Fruit fly (Drosophila melanogaster) whole organism, embryonic: ENCODE data around the gene eya.

ENCODE experiments used
- Abd-B ChIP-seq: fragments of 200-800 bp; sonication (Bioruptor generic); optimal IDR thresholded peaks from 2 replicates; lab custom pipeline; 2018; ENCODE audit warnings: missing biosample characterization, mild to moderate bottlenecking, missing genetic modification characterization, moderate library complexity
- B-H2 ChIP-seq: fragments of 200-800 bp; sonication (Bioruptor generic); optimal IDR thresholded peaks from 2 replicates; lab custom pipeline; 2018; ENCODE audit warnings: missing biosample characterization, mild to moderate bottlenecking, missing genetic modification characterization
- Bgb ChIP-seq: fragments of 200-800 bp; sonication (Bioruptor generic); IDR thresholded peaks from 2 replicates; pipeline ENCODE4 v1.3.6; 2022; ENCODE audit warnings: missing biosample characterization, missing genetic modification characterization; ENCODE audit not compliant: partially characterized antibody
- CG10274 ChIP-seq: fragments of 200-800 bp; sonication (Bioruptor generic); optimal IDR thresholded peaks from 3 replicates; lab custom pipeline; 2017; ENCODE audit warnings: missing biosample characterization, mild to moderate bottlenecking, missing genetic modification characterization
- CG10565 ChIP-seq: fragments of 200-800 bp; sonication (Bioruptor generic); optimal IDR thresholded peaks from 3 replicates; lab custom pipeline; 2016; ENCODE audit warnings: missing biosample characterization, mild to moderate bottlenecking, missing genetic modification characterization
- CG11504 ChIP-seq: fragments of 200-800 bp; sonication (Bioruptor generic); optimal IDR thresholded peaks from 3 replicates; lab custom pipeline; 2019; ENCODE audit warnings: missing biosample characterization, mild to moderate bottlenecking, missing genetic modification characterization, moderate library complexity
- CG11560 ChIP-seq: fragments of 200-800 bp; sonication (Bioruptor generic); IDR thresholded peaks from 3 replicates; pipeline ENCODE4 v1.3.6; 2022; ENCODE audit warnings: missing biosample characterization, missing genetic modification characterization
- CG12071 ChIP-seq: fragments of 200-800 bp; sonication (Bioruptor generic); optimal IDR thresholded peaks from 3 replicates; lab custom pipeline; 2018; ENCODE audit warnings: missing biosample characterization, mild to moderate bottlenecking, missing genetic modification characterization
- CG1233 ChIP-seq: fragments of 200-800 bp; sonication (Bioruptor generic); optimal IDR thresholded peaks from 4 replicates; lab custom pipeline; 2018; ENCODE audit warnings: missing biosample characterization, mild to moderate bottlenecking, missing genetic modification characterization
- CG14710 ChIP-seq: fragments of 200-800 bp; sonication (Bioruptor generic); optimal IDR thresholded peaks from 3 replicates; lab custom pipeline; 2019; ENCODE audit warnings: missing biosample characterization, mild to moderate bottlenecking, missing genetic modification characterization, moderate library complexity
- CG15696 ChIP-seq: fragments of 200-800 bp; sonication (Bioruptor generic); optimal IDR thresholded peaks from 2 replicates; lab custom pipeline; 2019; ENCODE audit warnings: missing biosample characterization, mild to moderate bottlenecking, missing genetic modification characterization, moderate library complexity
- CG16813 ChIP-seq: fragments of 200-800 bp; sonication (Bioruptor generic); IDR thresholded peaks from 3 replicates; pipeline ENCODE4 v1.3.6; 2022; ENCODE audit warnings: missing biosample characterization, missing genetic modification characterization; ENCODE audit not compliant: partially characterized antibody
- CG17361 ChIP-seq: fragments of 200-800 bp; sonication (Bioruptor generic); IDR thresholded peaks from 3 replicates; pipeline ENCODE4 v1.3.6; 2022; ENCODE audit warnings: missing biosample characterization, missing genetic modification characterization
- CG17829 ChIP-seq: fragments of 200-800 bp; optimal IDR thresholded peaks from 2 replicates; lab custom pipeline; 2019; ENCODE audit warnings: missing biosample characterization, mild to moderate bottlenecking, missing genetic modification characterization, moderate library complexity
- CG1792 ChIP-seq: fragments of 200-800 bp; sonication (Bioruptor generic); optimal IDR thresholded peaks from 2 replicates; lab custom pipeline; 2016; ENCODE audit warnings: missing biosample characterization, missing genetic modification characterization
- CG31388 ChIP-seq: fragments of 200-800 bp; sonication (Bioruptor generic); optimal IDR thresholded peaks from 2 replicates; lab custom pipeline; 2016; ENCODE audit warnings: missing biosample characterization, missing genetic modification characterization
- CG33213 ChIP-seq: fragments of 200-800 bp; sonication (Bioruptor generic); optimal IDR thresholded peaks from 3 replicates; lab custom pipeline; 2016; ENCODE audit warnings: missing biosample characterization, missing genetic modification characterization
- CG42726 ChIP-seq: fragments of 200-800 bp; sonication (Bioruptor generic); IDR thresholded peaks from 2 replicates; pipeline ENCODE4 v1.3.6; 2022; ENCODE audit warnings: missing biosample characterization, missing genetic modification characterization; ENCODE audit not compliant: partially characterized antibody
- CG5953 ChIP-seq: fragments of 200-800 bp; sonication (Bioruptor generic); IDR thresholded peaks from 2 replicates; pipeline ENCODE4 v1.3.6; 2022; ENCODE audit warnings: missing biosample characterization, missing genetic modification characterization
- CG6791 ChIP-seq: fragments of 200-800 bp; sonication (Bioruptor generic); IDR thresholded peaks from 3 replicates; pipeline ENCODE4 v1.3.6; 2022; ENCODE audit warnings: missing biosample characterization, missing genetic modification characterization; ENCODE audit not compliant: partially characterized antibody
- CG7928 ChIP-seq: fragments of 200-800 bp; sonication (Bioruptor generic); optimal IDR thresholded peaks from 2 replicates; lab custom pipeline; 2017; ENCODE audit warnings: missing biosample characterization, mild to moderate bottlenecking, missing genetic modification characterization
- CG8765 ChIP-seq: fragments of 200-800 bp; sonication (Bioruptor generic); IDR thresholded peaks from 2 replicates; pipeline ENCODE4 v1.3.6; 2022; ENCODE audit warnings: missing biosample characterization, missing genetic modification characterization
- CG9437 ChIP-seq: fragments of 200-800 bp; sonication (Bioruptor generic); optimal IDR thresholded peaks from 2 replicates; lab custom pipeline; 2018; ENCODE audit warnings: missing biosample characterization, mild to moderate bottlenecking, missing genetic modification characterization
- Elba2 ChIP-seq: fragments of 200-800 bp; sonication (Bioruptor generic); optimal IDR thresholded peaks from 3 replicates; lab custom pipeline; 2016; ENCODE audit warnings: missing biosample characterization, missing genetic modification characterization
- Ets97D ChIP-seq: fragments of 200-800 bp; sonication (Bioruptor generic); optimal IDR thresholded peaks from 3 replicates; lab custom pipeline; 2016; ENCODE audit warnings: missing biosample characterization, missing genetic modification characterization
- Hsf ChIP-seq: fragments of 200-800 bp; sonication (Bioruptor generic); optimal IDR thresholded peaks from 3 replicates; lab custom pipeline; 2016; ENCODE audit warnings: missing biosample characterization, missing genetic modification characterization
- Max ChIP-seq: fragments of 200-800 bp; sonication (Bioruptor generic); optimal IDR thresholded peaks from 2 replicates; lab custom pipeline; 2016; ENCODE audit warnings: missing biosample characterization, mild to moderate bottlenecking, missing genetic modification characterization
- Stat92E ChIP-seq, 3 experiments: fragments of >200 bp in 2 of 3; fragments of 200-800 bp in 1 of 3; sonication (Bioruptor generic) in 1 of 3; optimal IDR thresholded peaks; 2 replicates each; lab custom pipeline; 2017 to 2019; ENCODE audit warnings: missing biosample characterization in 3 of 3, missing genetic modification characterization in 3 of 3, mild to moderate bottlenecking in 1 of 3, moderate library complexity in 1 of 3
- bowl ChIP-seq: fragments of 200-800 bp; sonication (Bioruptor generic); IDR thresholded peaks from 2 replicates; pipeline ENCODE4 v1.3.6; 2022; ENCODE audit warnings: missing biosample characterization, missing genetic modification characterization
- btn ChIP-seq: fragments of 200-800 bp; sonication (Bioruptor generic); optimal IDR thresholded peaks from 2 replicates; lab custom pipeline; 2016; ENCODE audit warnings: missing biosample characterization, missing genetic modification characterization
- cas ChIP-seq: fragments of 200-800 bp; sonication (Bioruptor generic); IDR thresholded peaks from 2 replicates; pipeline ENCODE4 v1.3.6; 2022; ENCODE audit warnings: missing biosample characterization, missing genetic modification characterization
- en ChIP-seq: fragments of 200-800 bp; sonication (Bioruptor generic); optimal IDR thresholded peaks from 2 replicates; lab custom pipeline; 2016; ENCODE audit warnings: missing biosample characterization, missing genetic modification characterization
- fd3F ChIP-seq: fragments of 200-800 bp; sonication (Bioruptor generic); optimal IDR thresholded peaks from 2 replicates; lab custom pipeline; 2018; ENCODE audit warnings: missing biosample characterization, mild to moderate bottlenecking, missing genetic modification characterization, moderate library complexity
- gcm2 ChIP-seq: fragments of 200-800 bp; sonication (Bioruptor generic); optimal IDR thresholded peaks from 2 replicates; lab custom pipeline; 2016; ENCODE audit warnings: missing biosample characterization, missing genetic modification characterization
- grau ChIP-seq: fragments of 200-800 bp; optimal IDR thresholded peaks from 3 replicates; lab custom pipeline; 2019; ENCODE audit warnings: missing biosample characterization, mild to moderate bottlenecking, missing genetic modification characterization, moderate library complexity
- gro ChIP-seq: fragments of 200-800 bp; sonication (Bioruptor generic); optimal IDR thresholded peaks from 2 replicates; lab custom pipeline; 2016; ENCODE audit warnings: missing biosample characterization, missing genetic modification characterization
- insv ChIP-seq, 2 experiments: fragments of 200-800 bp; sonication (Bioruptor generic); optimal IDR thresholded peaks; 3 replicates each; lab custom pipeline; 2016 to 2018; ENCODE audit warnings: missing biosample characterization in 2 of 2, missing genetic modification characterization in 2 of 2
- kay ChIP-seq: fragments of 200-800 bp; sonication (Bioruptor generic); optimal IDR thresholded peaks from 2 replicates; lab custom pipeline; 2016; ENCODE audit warnings: missing biosample characterization, missing genetic modification characterization
- lola ChIP-seq, 3 experiments: fragments of >200 bp in 2 of 3; fragments of 200-800 bp in 1 of 3; sonication (Bioruptor generic) in 1 of 3; optimal IDR thresholded peaks; 2 replicates each; lab custom pipeline; 2017 to 2019; ENCODE audit warnings: missing biosample characterization in 3 of 3, missing genetic modification characterization in 3 of 3, mild to moderate bottlenecking in 1 of 3, moderate library complexity in 1 of 3
- mirr ChIP-seq: fragments of 200-800 bp; sonication (Bioruptor generic); optimal IDR thresholded peaks from 3 replicates; lab custom pipeline; 2018; ENCODE audit warnings: missing biosample characterization, mild to moderate bottlenecking, missing genetic modification characterization
- oc ChIP-seq: fragments of 200-800 bp; sonication (Bioruptor generic); optimal IDR thresholded peaks from 2 replicates; lab custom pipeline; 2018; ENCODE audit warnings: missing biosample characterization, mild to moderate bottlenecking, missing genetic modification characterization, moderate library complexity
- pan ChIP-seq, 4 experiments: fragments of >200 bp in 3 of 4; fragments of 200-800 bp in 1 of 4; sonication (Bioruptor generic) in 1 of 4; optimal IDR thresholded peaks in 3 of 4; IDR thresholded peaks in 1 of 4; 2 replicates each; pipeline versions ENCODE4 v1.3.6 to Lab custom; 2017 to 2022; ENCODE audit warnings: missing biosample characterization in 2 of 4, missing genetic modification characterization in 2 of 4, mixed read lengths in 1 of 4
- pita ChIP-seq: fragments of 200-800 bp; sonication (Bioruptor generic); optimal IDR thresholded peaks from 2 replicates; lab custom pipeline; 2017; ENCODE audit warnings: missing biosample characterization, mild to moderate bottlenecking, missing genetic modification characterization
- prd ChIP-seq, 3 experiments: fragments of >200 bp in 2 of 3; fragments of 200-800 bp in 1 of 3; sonication (Bioruptor generic) in 1 of 3; optimal IDR thresholded peaks in 2 of 3; IDR thresholded peaks in 1 of 3; 2 replicates in 2 of 3; 3 replicates in 1 of 3; pipeline versions ENCODE4 v1.3.6 to Lab custom; 2017 to 2022; ENCODE audit warnings: missing biosample characterization in 1 of 3, missing genetic modification characterization in 1 of 3
- stwl ChIP-seq: fragments of 200-800 bp; sonication (Bioruptor generic); optimal IDR thresholded peaks from 3 replicates; lab custom pipeline; 2018; ENCODE audit warnings: missing biosample characterization, mild to moderate bottlenecking, missing genetic modification characterization, moderate library complexity
- trem ChIP-seq: fragments of 200-800 bp; optimal IDR thresholded peaks from 3 replicates; lab custom pipeline; 2019; ENCODE audit warnings: missing biosample characterization, mild to moderate bottlenecking, missing genetic modification characterization, moderate library complexity
- trh ChIP-seq: fragments of 200-800 bp; sonication (Bioruptor generic); optimal IDR thresholded peaks from 2 replicates; lab custom pipeline; 2016; ENCODE audit warnings: missing biosample characterization, missing genetic modification characterization
- zen ChIP-seq: fragments of 200-800 bp; sonication (Bioruptor generic); optimal IDR thresholded peaks from 3 replicates; lab custom pipeline; 2018; ENCODE audit warnings: missing biosample characterization, mild to moderate bottlenecking, missing genetic modification characterization, moderate library complexity

Gene eya

DNA sequence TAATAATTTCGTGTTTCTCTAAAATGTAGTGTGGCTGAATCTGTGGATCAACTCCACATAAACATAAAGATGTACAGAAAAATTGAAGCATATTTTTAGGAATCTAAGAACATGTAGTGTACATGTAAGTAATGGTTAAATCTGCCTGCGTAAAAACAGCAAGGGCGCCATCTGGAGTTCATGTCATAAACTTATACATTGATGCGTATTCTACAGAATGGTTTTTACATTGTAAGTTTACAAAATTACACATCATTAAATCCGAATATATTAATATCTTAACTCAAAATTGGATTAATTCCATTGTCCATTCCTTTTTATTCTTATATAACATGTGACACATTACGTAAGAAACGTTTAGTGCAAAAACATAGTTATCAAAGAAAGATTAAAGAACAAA, 19.8 kb downstream of the eya start:
- TF ChIP-seq CG1233 (GFP tag; lab: Kevin White, UChicago) (no peak), CG10565 (GFP tag; lab: Kevin White, UChicago) (no peak), CG17829 (tag; lab: Kevin White, UChicago) (peak; percentile 51), Stat92E (GFP tag; optimal IDR thresholded peaks at IDR 0.05; lab: Kevin White, UChicago) (peak in 1 of 3 experiments; percentile 22), Hsf (peak; percentile 17), CG15696 (peak; percentile 31), CG11560 (no peak), gcm2 (GFP tag; lab: Kevin White, UChicago) (no peak), CG16813 (GFP tag; lab: Robert Waterston, UW) (peak; percentile 56; the same call in 2 of the 3 replicates), CG6791 (GFP tag; lab: Robert Waterston, UW) (no peak; the same call in 2 of the 3 replicates), CG5953 (GFP tag; lab: Robert Waterston, UW) (no peak), insv (GFP tag; optimal IDR thresholded peaks at IDR 0.05; lab: Kevin White, UChicago) (peak in 1 of 2 experiments; percentile 57), Abd-B (peak; percentile 29), gro (peak; percentile 47), Elba2 (GFP tag; lab: Kevin White, UChicago) (no peak), btn (GFP tag; lab: Kevin White, UChicago) (no peak), trem (tag; lab: Kevin White, UChicago) (peak; percentile 39), CG42726 (GFP tag; lab: Robert Waterston, UW) (peak; percentile 82), en (GFP tag; lab: Kevin White, UChicago) (no peak), CG31388 (GFP tag; lab: Kevin White, UChicago) (no peak), CG33213 (peak; percentile 44), pita (peak; percentile 62), stwl (tag; lab: Kevin White, UChicago) (peak; percentile 78), CG9437 (GFP tag; lab: Kevin White, UChicago) (peak; percentile 49), oc (tag; lab: Kevin White, UChicago) (no peak), CG10274 (GFP tag; lab: Kevin White, UChicago) (no peak), Max (GFP tag; lab: Kevin White, UChicago) (peak; percentile 13), CG7928 (no peak), mirr (GFP tag; lab: Kevin White, UChicago) (no peak), Ets97D (GFP tag; lab: Kevin White, UChicago) (peak; percentile 30), Bgb (GFP tag; lab: Robert Waterston, UW) (peak; percentile 88), CG14710 (tag; lab: Kevin White, UChicago) (peak; percentile 35), cas (GFP tag; lab: Robert Waterston, UW) (0 out of 2 replicates have a peak, but pooled peaks have one; percentile 22), bowl (no peak), prd (optimal IDR thresholded peaks at IDR 0.05; lab: Kevin White, UChicago) (no peak), prd (GFP tag; IDR thresholded peaks at IDR 0.05; lab: Robert Waterston, UW) (no peak), trh (GFP tag; lab: Kevin White, UChicago) (no peak), grau (tag; lab: Kevin White, UChicago) (peak; percentile 20), B-H2 (GFP tag; lab: Kevin White, UChicago) (peak; percentile 7), fd3F (GFP tag; lab: Kevin White, UChicago) (no peak), kay (GFP tag; lab: Kevin White, UChicago) (peak; percentile 42), CG17361 (peak; percentile 28; the same call in 1 of the 3 replicates), CG11504 (tag; lab: Kevin White, UChicago) (no peak), CG1792 (no peak), zen (peak; percentile 68), CG12071 (no peak), pan (optimal IDR thresholded peaks at IDR 0.05; lab: Kevin White, UChicago) (no peak), pan (GFP tag; optimal IDR thresholded peaks at IDR 0.05 in 1 of 2, IDR thresholded peaks at IDR 0.05 in 1 of 2) (no peak), lola (GFP tag; optimal IDR thresholded peaks at IDR 0.05; lab: Kevin White, UChicago) (peak in 1 of 3 experiments; percentile 1), CG8765 (GFP tag; lab: Robert Waterston, UW) (no peak)
